Worm (Caenorhabditis elegans) whole organism, young adult: ENCODE results near the gene srd-11.

Source experiments
- B0035.1 ChIP-seq: sonication (generic microtip); optimal IDR thresholded peaks from 2 replicates; lab custom pipeline; 2016; ENCODE audit warnings: missing genetic modification characterization, mild to moderate bottlenecking, missing compliant biosample characterization, missing genotype, missing genetic modification reagents
- B0261.1 ChIP-seq: sonication (generic microtip); optimal IDR thresholded peaks from 2 replicates; lab custom pipeline; 2016; ENCODE audit warnings: mild to moderate bottlenecking, missing genetic modification characterization, moderate library complexity, missing compliant biosample characterization
- B0336.3 ChIP-seq: fragments of 200-800 bp; sonication (Bioruptor generic); IDR thresholded peaks from 2 replicates; pipeline ENCODE4 v1.3.6; 2022; ENCODE audit warnings: missing genetic modification characterization, missing compliant biosample characterization
- T26A5.8 ChIP-seq: sonication (generic microtip); optimal IDR thresholded peaks from 2 replicates; lab custom pipeline; 2016; ENCODE audit warnings: missing genetic modification characterization, missing compliant biosample characterization
- aptf-2 ChIP-seq: fragments of 200-800 bp; sonication (Bioruptor generic); conservative IDR thresholded peaks from 2 replicates; pipeline ENCODE4 v1.3.6; 2022; ENCODE audit warnings: missing genetic modification reagents, missing genetic modification characterization, missing compliant biosample characterization
- attf-5 ChIP-seq: fragments of 200-800 bp; sonication (Bioruptor generic); optimal IDR thresholded peaks from 2 replicates; lab custom pipeline; 2018; ENCODE audit warnings: mild to moderate bottlenecking, missing genetic modification characterization, missing compliant biosample characterization
- dox-1 ChIP-seq: fragments of 200-800 bp; sonication (Bioruptor generic); IDR thresholded peaks from 2 replicates; pipeline ENCODE4 v1.3.6; 2022; ENCODE audit warnings: missing genetic modification reagents, missing genetic modification characterization, missing compliant biosample characterization
- lsl-1 ChIP-seq: fragments of 200-800 bp; sonication (Bioruptor generic); optimal IDR thresholded peaks from 2 replicates; lab custom pipeline; 2018; ENCODE audit warnings: mild to moderate bottlenecking, missing genetic modification characterization, moderate library complexity, missing compliant biosample characterization
- mcd-1 ChIP-seq: fragments of 200-800 bp; sonication (Bioruptor generic); IDR thresholded peaks from 2 replicates; pipeline ENCODE4 v1.3.6; 2022; ENCODE audit warnings: missing genetic modification reagents, missing genetic modification characterization, missing compliant biosample characterization
- rcor-1 ChIP-seq: fragments of 200-800 bp; sonication (Bioruptor generic); IDR thresholded peaks from 2 replicates; pipeline ENCODE4 v1.3.6; 2022; ENCODE audit warnings: missing genetic modification reagents, missing genetic modification characterization, missing compliant biosample characterization
- snpc-3.4 ChIP-seq: sonication (generic microtip); optimal IDR thresholded peaks from 2 replicates; lab custom pipeline; 2017; ENCODE audit warnings: missing genetic modification characterization, mild to moderate bottlenecking, missing compliant biosample characterization, antibody characterized with exemption, moderate library complexity, missing genotype, missing genetic modification reagents

srd-11 gene

DNA sequence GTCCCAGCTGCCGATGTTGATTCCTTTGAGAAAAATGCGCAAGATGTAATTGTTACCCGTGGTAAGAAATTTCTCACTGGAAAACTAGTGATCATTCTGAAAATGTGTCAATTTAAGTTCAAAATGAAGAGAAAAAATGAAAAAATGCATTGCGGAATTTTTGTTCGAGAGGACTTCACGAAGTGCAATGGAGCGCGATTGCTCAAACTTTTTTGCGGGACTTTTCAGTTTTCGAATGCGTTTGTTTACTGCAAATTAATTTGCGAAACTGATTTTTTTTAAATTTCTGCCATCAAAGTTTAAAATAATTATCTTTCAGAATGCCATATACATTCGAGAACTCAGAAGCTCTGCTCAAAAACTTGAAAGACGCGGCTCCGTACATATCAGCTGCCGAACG lies 51.1 kb downstream of the srd-11 start, which contains the start of the genes nuaf-1 and bir-2 (continued):
- 0 out of 2 replicates have a peak, but pooled peaks have one; percentile 24 for TF ChIP-seq dox-1 (GFP tag; lab: Robert Waterston, UW)
- TF ChIP-seq lsl-1 (GFP tag; lab: Kevin White, UChicago) = peak; percentile 41
- peak; percentile 94 for TF ChIP-seq mcd-1 (GFP tag; lab: Robert Waterston, UW)
- no peak for TF ChIP-seq B0035.1 (tag; lab: Kevin White, UChicago)
- TF ChIP-seq attf-5 (GFP tag; lab: Kevin White, UChicago) = peak; percentile 9
- TF ChIP-seq T26A5.8 (tag; lab: Kevin White, UChicago) = no peak
- peak; percentile 67 for TF ChIP-seq snpc-3.4 (tag; lab: Kevin White, UChicago)
- no peak for TF ChIP-seq aptf-2 (GFP tag; lab: Robert Waterston, UW)
- no peak for TF ChIP-seq B0336.3 (GFP tag; lab: Robert Waterston, UW)
- TF ChIP-seq B0261.1 (tag; lab: Kevin White, UChicago) = no peak
- TF ChIP-seq rcor-1 = peak; percentile 29; the same call in 1 of the 2 replicates
